Worm (Caenorhabditis elegans) whole organism, late embryonic: ENCODE results near the gene snap-1.

Experiments
- ama-1 ChIP-seq: fragments of 150-350 bp; optimal IDR thresholded peaks from 2 replicates; lab custom pipeline; 2014
- ceh-9 ChIP-seq: sonication (generic microtip); optimal IDR thresholded peaks from 2 replicates; lab custom pipeline; 2016; ENCODE audit warnings: mild to moderate bottlenecking, missing genetic modification characterization, inconsistent platforms, missing compliant biosample characterization
- dve-1 ChIP-seq: sonication (generic microtip); optimal IDR thresholded peaks from 2 replicates; lab custom pipeline; 2017; ENCODE audit warnings: antibody characterized with exemption, mild to moderate bottlenecking, missing genetic modification characterization, missing compliant biosample characterization
- nhr-11 ChIP-seq: fragments of 150-350 bp; optimal IDR thresholded peaks from 2 replicates; lab custom pipeline; 2014; ENCODE audit warnings: missing biosample characterization, missing genetic modification characterization

DNA sequence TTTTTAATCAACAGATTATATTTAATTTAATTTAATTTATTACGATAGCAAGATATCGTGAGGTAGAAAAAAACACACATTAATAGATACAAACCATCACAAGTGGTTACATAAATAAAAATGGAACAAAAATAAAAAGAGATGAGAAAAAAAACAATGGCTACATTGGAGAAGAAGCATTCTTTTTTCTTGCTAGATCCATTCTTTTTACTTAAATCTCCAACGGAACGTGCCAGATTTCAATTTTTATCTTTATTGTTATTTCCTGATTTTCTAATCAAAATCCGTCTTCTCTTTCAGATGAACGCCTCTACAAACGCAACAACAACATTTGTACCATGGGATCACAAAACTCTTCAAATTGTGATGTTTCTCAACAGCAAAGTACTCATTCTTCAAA, 13.2 kb downstream of the snap-1 start, which contains the start of gene D1014.2:
- no peak for TF ChIP-seq ceh-9 (tag; lab: Kevin White, UChicago)
- no peak for TF ChIP-seq nhr-11 (tag; lab: Kevin White, UChicago)
- TF ChIP-seq ama-1 (lab: Kevin White, UChicago), result no peak
- no peak for TF ChIP-seq dve-1 (tag; lab: Kevin White, UChicago)
